Fruit fly (Drosophila melanogaster) whole organism, embryonic: ENCODE results near the gene CG42571.

ENCODE experiments used
- CG10267 ChIP-seq: fragments of 200-800 bp; sonication (Bioruptor generic); optimal IDR thresholded peaks from 2 replicates; lab custom pipeline; 2018; ENCODE audit warnings: missing biosample characterization, mild to moderate bottlenecking, missing genetic modification characterization, moderate library complexity
- CG10431 ChIP-seq: fragments of 200-800 bp; sonication (Bioruptor generic); optimal IDR thresholded peaks from 3 replicates; lab custom pipeline; 2018; ENCODE audit warnings: missing biosample characterization, mild to moderate bottlenecking, missing genetic modification characterization
- CG10565 ChIP-seq: fragments of 200-800 bp; sonication (Bioruptor generic); optimal IDR thresholded peaks from 3 replicates; lab custom pipeline; 2016; ENCODE audit warnings: missing biosample characterization, mild to moderate bottlenecking, missing genetic modification characterization
- CG10654 ChIP-seq: fragments of 200-800 bp; sonication (Bioruptor generic); optimal IDR thresholded peaks from 2 replicates; lab custom pipeline; 2016; ENCODE audit warnings: missing biosample characterization, missing genetic modification characterization
- CG12744 ChIP-seq: fragments of 200-800 bp; sonication (Bioruptor generic); optimal IDR thresholded peaks from 2 replicates; lab custom pipeline; 2016; ENCODE audit warnings: missing biosample characterization, missing genetic modification characterization
- CG12769 ChIP-seq: fragments of 200-800 bp; sonication (Bioruptor generic); optimal IDR thresholded peaks from 2 replicates; lab custom pipeline; 2019; ENCODE audit warnings: missing biosample characterization, mild to moderate bottlenecking, missing genetic modification characterization, moderate library complexity
- CG13123 ChIP-seq: fragments of 200-800 bp; sonication (Bioruptor generic); optimal IDR thresholded peaks from 2 replicates; lab custom pipeline; 2016; ENCODE audit warnings: missing biosample characterization, missing genetic modification characterization
- CG14050 ChIP-seq: fragments of 200-800 bp; sonication (Bioruptor generic); IDR thresholded peaks from 3 replicates; pipeline ENCODE4 v1.3.6; 2022; ENCODE audit warnings: missing biosample characterization, missing genetic modification characterization
- CG14710 ChIP-seq: fragments of 200-800 bp; sonication (Bioruptor generic); optimal IDR thresholded peaks from 3 replicates; lab custom pipeline; 2019; ENCODE audit warnings: missing biosample characterization, mild to moderate bottlenecking, missing genetic modification characterization, moderate library complexity
- CG17359 ChIP-seq: fragments of 200-800 bp; sonication (Bioruptor generic); optimal IDR thresholded peaks from 3 replicates; lab custom pipeline; 2018; ENCODE audit warnings: missing biosample characterization, mild to moderate bottlenecking, missing genetic modification characterization, moderate library complexity
- CG17361 ChIP-seq: fragments of 200-800 bp; sonication (Bioruptor generic); IDR thresholded peaks from 3 replicates; pipeline ENCODE4 v1.3.6; 2022; ENCODE audit warnings: missing biosample characterization, missing genetic modification characterization
- CG18011 ChIP-seq: fragments of 200-800 bp; sonication (Bioruptor generic); optimal IDR thresholded peaks from 2 replicates; lab custom pipeline; 2017; ENCODE audit warnings: missing biosample characterization, missing genetic modification characterization, mild to moderate bottlenecking, moderate library complexity, missing genotype
- CG18262 ChIP-seq: fragments of 200-800 bp; optimal IDR thresholded peaks from 3 replicates; lab custom pipeline; 2019; ENCODE audit warnings: missing biosample characterization, mild to moderate bottlenecking, missing genetic modification characterization, moderate library complexity
- CG2199 ChIP-seq: fragments of 200-800 bp; sonication (Bioruptor generic); IDR thresholded peaks from 3 replicates; pipeline ENCODE4 v1.3.6; 2022; ENCODE audit warnings: missing biosample characterization, missing genetic modification characterization
- CG2678 ChIP-seq: fragments of 200-800 bp; sonication (Bioruptor generic); optimal IDR thresholded peaks from 3 replicates; lab custom pipeline; 2019; ENCODE audit warnings: missing biosample characterization, mild to moderate bottlenecking, missing genetic modification characterization, moderate library complexity
- CG2712 ChIP-seq: fragments of 200-800 bp; optimal IDR thresholded peaks from 3 replicates; lab custom pipeline; 2019; ENCODE audit warnings: missing biosample characterization, mild to moderate bottlenecking, missing genetic modification characterization, moderate library complexity
- CG30403 ChIP-seq: fragments of 200-800 bp; sonication (Bioruptor generic); optimal IDR thresholded peaks from 3 replicates; lab custom pipeline; 2016; ENCODE audit warnings: missing biosample characterization, missing genetic modification characterization
- CG31224 ChIP-seq: fragments of 200-800 bp; sonication (Bioruptor generic); IDR thresholded peaks from 2 replicates; pipeline ENCODE4 v1.3.6; 2022; ENCODE audit warnings: missing biosample characterization, missing genetic modification characterization
- CG31441 ChIP-seq: fragments of 200-800 bp; sonication (Bioruptor generic); IDR thresholded peaks from 2 replicates; pipeline ENCODE4 v1.3.6; 2022; ENCODE audit warnings: missing biosample characterization, missing genetic modification characterization
- CG4820 ChIP-seq: fragments of 200-800 bp; sonication (Bioruptor generic); optimal IDR thresholded peaks from 3 replicates; lab custom pipeline; 2016; ENCODE audit warnings: missing biosample characterization, missing genetic modification characterization
- CG6654 ChIP-seq: fragments of 200-800 bp; sonication (Bioruptor generic); optimal IDR thresholded peaks from 2 replicates; lab custom pipeline; 2017; ENCODE audit warnings: missing biosample characterization, mild to moderate bottlenecking, missing genetic modification characterization
- CG7357 ChIP-seq: fragments of 200-800 bp; sonication (Bioruptor generic); IDR thresholded peaks from 3 replicates; pipeline ENCODE4 v1.3.6; 2022; ENCODE audit warnings: missing biosample characterization, missing genetic modification characterization
- CTCF ChIP-seq: fragments of 200-800 bp; sonication (Bioruptor generic); optimal IDR thresholded peaks from 2 replicates; lab custom pipeline; 2017; ENCODE audit warnings: missing biosample characterization, mild to moderate bottlenecking, missing genetic modification characterization, moderate library complexity
- Ets65A ChIP-seq: fragments of 200-800 bp; sonication (Bioruptor generic); peaks from one replicate; lab custom pipeline; 2016; ENCODE audit warnings: missing biosample characterization, missing genetic modification characterization
- Fer2 ChIP-seq: fragments of 200-800 bp; sonication (Bioruptor generic); optimal IDR thresholded peaks from 2 replicates; lab custom pipeline; 2018; ENCODE audit warnings: missing biosample characterization, mild to moderate bottlenecking, missing genetic modification characterization, moderate library complexity
- Hmx ChIP-seq: fragments of 200-800 bp; sonication (Bioruptor generic); optimal IDR thresholded peaks from 2 replicates; lab custom pipeline; 2016; ENCODE audit warnings: missing biosample characterization, missing genetic modification characterization
- Hr51 ChIP-seq, 2 experiments: fragments of 200-800 bp; sonication (Bioruptor generic); optimal IDR thresholded peaks; 2 replicates in 1 of 2; 3 replicates in 1 of 2; lab custom pipeline; 2016 to 2018; ENCODE audit warnings: missing biosample characterization in 2 of 2, missing genetic modification characterization in 2 of 2, mild to moderate bottlenecking in 1 of 2, moderate library complexity in 1 of 2
- Oli ChIP-seq: fragments of 200-800 bp; sonication (Bioruptor generic); optimal IDR thresholded peaks from 2 replicates; lab custom pipeline; 2018; ENCODE audit warnings: missing biosample characterization, mild to moderate bottlenecking, missing genetic modification characterization, moderate library complexity
- Six4 ChIP-seq: fragments of 200-800 bp; sonication (Bioruptor generic); optimal IDR thresholded peaks from 2 replicates; lab custom pipeline; 2016; ENCODE audit warnings: missing biosample characterization, missing genetic modification characterization
- bigmax ChIP-seq: fragments of 200-800 bp; sonication (Bioruptor generic); optimal IDR thresholded peaks from 2 replicates; lab custom pipeline; 2018; ENCODE audit warnings: missing biosample characterization, mild to moderate bottlenecking, missing genetic modification characterization
- ci ChIP-seq: fragments of 200-800 bp; sonication (Bioruptor generic); IDR thresholded peaks from 3 replicates; pipeline ENCODE4 v1.3.6; 2022; ENCODE audit warnings: missing biosample characterization, missing genetic modification characterization
- crc ChIP-seq: fragments of 200-800 bp; sonication (Bioruptor generic); optimal IDR thresholded peaks from 2 replicates; lab custom pipeline; 2016; ENCODE audit warnings: missing biosample characterization, missing genetic modification characterization
- dm ChIP-seq: fragments of 200-800 bp; sonication (Bioruptor generic); optimal IDR thresholded peaks from 3 replicates; lab custom pipeline; 2016; ENCODE audit warnings: missing biosample characterization, missing genetic modification characterization
- dmrt11E ChIP-seq: fragments of 200-800 bp; sonication (Bioruptor generic); optimal IDR thresholded peaks from 3 replicates; lab custom pipeline; 2018; ENCODE audit warnings: missing biosample characterization, mild to moderate bottlenecking, missing genetic modification characterization, moderate library complexity
- en ChIP-seq: fragments of 200-800 bp; sonication (Bioruptor generic); optimal IDR thresholded peaks from 2 replicates; lab custom pipeline; 2016; ENCODE audit warnings: missing biosample characterization, missing genetic modification characterization
- exex ChIP-seq: fragments of 200-800 bp; sonication (Bioruptor generic); optimal IDR thresholded peaks from 4 replicates; lab custom pipeline; 2018; ENCODE audit warnings: missing biosample characterization, mild to moderate bottlenecking, missing genetic modification characterization, moderate library complexity
- fd64A ChIP-seq: fragments of 200-800 bp; sonication (Bioruptor generic); optimal IDR thresholded peaks from 3 replicates; lab custom pipeline; 2018; ENCODE audit warnings: missing biosample characterization, mild to moderate bottlenecking, missing genetic modification characterization
- gem ChIP-seq: fragments of 200-800 bp; sonication (Bioruptor generic); optimal IDR thresholded peaks from 2 replicates; lab custom pipeline; 2019; ENCODE audit warnings: missing biosample characterization, mild to moderate bottlenecking, missing genetic modification characterization, moderate library complexity
- jumu ChIP-seq: fragments of 200-800 bp; sonication (Bioruptor generic); optimal IDR thresholded peaks from 3 replicates; lab custom pipeline; 2016; ENCODE audit warnings: missing biosample characterization, missing genetic modification characterization
- kni ChIP-seq: fragments of 200-800 bp; sonication (Bioruptor generic); optimal IDR thresholded peaks from 3 replicates; lab custom pipeline; 2017; ENCODE audit warnings: mild to moderate bottlenecking, missing biosample characterization, missing genetic modification reagents, missing genetic modification characterization
- lola ChIP-seq, 3 experiments: fragments of >200 bp in 2 of 3; fragments of 200-800 bp in 1 of 3; sonication (Bioruptor generic) in 1 of 3; optimal IDR thresholded peaks; 2 replicates each; lab custom pipeline; 2017 to 2019; ENCODE audit warnings: missing biosample characterization in 3 of 3, missing genetic modification characterization in 3 of 3, mild to moderate bottlenecking in 1 of 3, moderate library complexity in 1 of 3
- lov ChIP-seq, 2 experiments: fragments of 200-800 bp in 1 of 2; fragments of >200 bp in 1 of 2; sonication (Bioruptor generic) in 1 of 2; IDR thresholded peaks in 1 of 2; optimal IDR thresholded peaks in 1 of 2; 2 replicates in 1 of 2; 3 replicates in 1 of 2; pipeline versions ENCODE4 v1.3.6 to Lab custom; 2017 to 2022; ENCODE audit warnings: missing biosample characterization in 1 of 2, missing genetic modification characterization in 1 of 2
- mld ChIP-seq: fragments of 200-800 bp; sonication (Bioruptor generic); IDR thresholded peaks from 3 replicates; pipeline ENCODE4 v1.3.6; 2022; ENCODE audit warnings: missing biosample characterization, missing genetic modification characterization; ENCODE audit not compliant: partially characterized antibody
- nom ChIP-seq: fragments of 200-800 bp; sonication (Bioruptor generic); optimal IDR thresholded peaks from 2 replicates; lab custom pipeline; 2017; ENCODE audit warnings: missing biosample characterization, missing genetic modification characterization, mild to moderate bottlenecking, moderate library complexity, missing genetic modification reagents
- org-1 ChIP-seq: fragments of 200-800 bp; sonication (Bioruptor generic); optimal IDR thresholded peaks from 2 replicates; lab custom pipeline; 2017; ENCODE audit warnings: missing biosample characterization, missing genetic modification characterization
- phol ChIP-seq: fragments of 200-800 bp; sonication (Bioruptor generic); optimal IDR thresholded peaks from 3 replicates; lab custom pipeline; 2018; ENCODE audit warnings: missing biosample characterization, mild to moderate bottlenecking, missing genetic modification characterization, moderate library complexity
- pita ChIP-seq: fragments of 200-800 bp; sonication (Bioruptor generic); optimal IDR thresholded peaks from 2 replicates; lab custom pipeline; 2017; ENCODE audit warnings: missing biosample characterization, mild to moderate bottlenecking, missing genetic modification characterization
- tx ChIP-seq: fragments of 200-800 bp; sonication (Bioruptor generic); optimal IDR thresholded peaks from 2 replicates; lab custom pipeline; 2016; ENCODE audit warnings: missing biosample characterization, missing genetic modification characterization
- zen2 ChIP-seq: fragments of 200-800 bp; sonication (Bioruptor generic); IDR thresholded peaks from 3 replicates; pipeline ENCODE4 v1.3.6; 2022; ENCODE audit warnings: missing biosample characterization, missing genetic modification characterization; ENCODE audit not compliant: partially characterized antibody

The CG42571 gene

DNA sequence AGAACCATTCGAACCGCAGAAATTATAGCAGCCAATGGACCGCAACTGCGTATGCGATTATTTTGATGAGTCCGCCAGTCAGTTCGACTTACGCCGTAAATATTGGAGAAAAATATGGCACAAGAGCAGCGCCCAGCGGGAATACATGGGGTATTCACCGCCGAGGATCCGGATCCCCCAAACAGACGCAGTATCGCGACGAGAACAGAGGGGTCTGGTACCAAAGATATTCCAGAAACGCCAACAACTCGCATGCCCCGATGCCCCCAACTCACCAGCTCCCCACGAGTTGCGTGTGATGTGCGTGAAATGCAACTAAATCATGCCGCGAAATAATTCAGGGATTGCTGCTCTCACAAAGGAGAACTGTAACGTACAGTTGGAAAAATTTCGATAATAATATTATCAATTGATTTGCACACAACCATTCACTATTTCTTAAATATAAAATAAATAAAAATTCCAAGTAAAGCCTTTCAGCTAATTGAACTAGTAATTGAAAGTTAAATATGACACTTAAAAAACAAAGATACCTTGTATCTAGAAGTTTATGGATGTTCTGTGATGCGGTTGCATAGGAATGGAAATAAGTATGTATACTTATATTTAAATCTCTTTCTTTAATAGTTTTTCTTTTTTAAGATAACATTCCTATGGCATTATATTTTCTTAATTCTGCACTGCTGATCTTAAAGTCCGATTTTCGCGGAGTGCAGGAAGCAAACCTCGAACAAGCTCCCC, 46.4 kb downstream of the CG42571 start (continued):
- no peak for TF ChIP-seq Six4 (GFP tag; lab: Kevin White, UChicago)
- no peak for TF ChIP-seq CG10431 (GFP tag; lab: Kevin White, UChicago)
- peak; percentile 17; the same call in 1 of the 2 replicates for TF ChIP-seq CG31441 (GFP tag; lab: Robert Waterston, UW)
- peak; percentile 61 for TF ChIP-seq CG18262
- no peak for TF ChIP-seq CG13123 (GFP tag; lab: Kevin White, UChicago)
- no peak for TF ChIP-seq fd64A (GFP tag; lab: Kevin White, UChicago)
- TF ChIP-seq CG18011 = no peak
- no peak for TF ChIP-seq jumu
- no peak for TF ChIP-seq CTCF
- TF ChIP-seq CG14710 = peak; percentile 18
- TF ChIP-seq en (GFP tag; lab: Kevin White, UChicago) = no peak
- peak; percentile 54; the same call in 1 of the 3 replicates for TF ChIP-seq CG17361 (GFP tag; lab: Robert Waterston, UW)
- TF ChIP-seq ci (GFP tag; lab: Robert Waterston, UW) = 0 out of 3 replicates have a peak, but pooled peaks have one; percentile 22
- no peak for TF ChIP-seq CG10654 (GFP tag; lab: Kevin White, UChicago)
- peak; percentile 17 for TF ChIP-seq CG30403 (GFP tag; lab: Kevin White, UChicago)
- TF ChIP-seq CG4820 (GFP tag; lab: Kevin White, UChicago) = no peak
- no peak for TF ChIP-seq CG6654 (GFP tag; lab: Kevin White, UChicago)
- TF ChIP-seq CG31224 (GFP tag; lab: Robert Waterston, UW) = no peak
- TF ChIP-seq dm = no peak
- peak; percentile 35 for TF ChIP-seq gem
- TF ChIP-seq tx = no peak
- no peak for TF ChIP-seq kni
- TF ChIP-seq zen2 = no peak
- no peak for TF ChIP-seq pita
- TF ChIP-seq CG12769 (tag; lab: Kevin White, UChicago) = peak; percentile 28
- TF ChIP-seq CG2712 (tag; lab: Kevin White, UChicago) = peak; percentile 32
- peak; percentile 7 for TF ChIP-seq CG2678
- TF ChIP-seq exex (tag; lab: Kevin White, UChicago) = no peak
- no peak for TF ChIP-seq Hr51 (GFP tag; optimal IDR thresholded peaks at IDR 0.05; lab: Kevin White, UChicago)
- TF ChIP-seq Fer2 = no peak
- TF ChIP-seq lola (GFP tag; optimal IDR thresholded peaks at IDR 0.05; lab: Kevin White, UChicago) = peak in 1 of 3 experiments; percentile 28
- no peak for TF ChIP-seq CG17359
- no peak for TF ChIP-seq mld (GFP tag; lab: Robert Waterston, UW)
- no peak for TF ChIP-seq org-1
- no peak for TF ChIP-seq lov (optimal IDR thresholded peaks at IDR 0.05; lab: Kevin White, UChicago)
- TF ChIP-seq lov (GFP tag; IDR thresholded peaks at IDR 0.05; lab: Robert Waterston, UW) = no peak
- TF ChIP-seq CG10267 (tag; lab: Kevin White, UChicago) = peak; percentile 5
- no peak for TF ChIP-seq CG7357 (GFP tag; lab: Robert Waterston, UW)
- no peak for TF ChIP-seq crc
- TF ChIP-seq dmrt11E (tag; lab: Kevin White, UChicago) = peak; percentile 2
- TF ChIP-seq CG10565 = no peak
- no peak for TF ChIP-seq CG14050 (GFP tag; lab: Robert Waterston, UW)
- peak; percentile 33 for TF ChIP-seq phol (tag; lab: Kevin White, UChicago)
- peak; percentile 26 for TF ChIP-seq nom (GFP tag; lab: Kevin White, UChicago)
- TF ChIP-seq Oli (tag; lab: Kevin White, UChicago) = no peak
- peak; percentile 12 for TF ChIP-seq Ets65A (GFP tag; lab: Kevin White, UChicago)
- 0 out of 3 replicates have a peak, but pooled peaks have one; percentile 52 for TF ChIP-seq CG2199
- no peak for TF ChIP-seq Hmx (GFP tag; lab: Kevin White, UChicago)
- no peak for TF ChIP-seq CG12744
- TF ChIP-seq bigmax (GFP tag; lab: Kevin White, UChicago) = no peak
